Fruit fly (Drosophila melanogaster) Kc167 (cell line): ENCODE data around the gene CG8301.

Source experiments
- Sin3A ChIP-seq: fragments of >200 bp; optimal IDR thresholded peaks from 2 replicates; lab custom pipeline; 2018; ENCODE audit warnings: missing external identifiers
- psq ChIP-seq: fragments of >200 bp; optimal IDR thresholded peaks from 2 replicates; lab custom pipeline; 2017; ENCODE audit warnings: missing external identifiers
- ttk ChIP-seq: sonication (Bioruptor generic); optimal IDR thresholded peaks from 2 replicates; lab custom pipeline; 2017; ENCODE audit warnings: missing external identifiers

DNA sequence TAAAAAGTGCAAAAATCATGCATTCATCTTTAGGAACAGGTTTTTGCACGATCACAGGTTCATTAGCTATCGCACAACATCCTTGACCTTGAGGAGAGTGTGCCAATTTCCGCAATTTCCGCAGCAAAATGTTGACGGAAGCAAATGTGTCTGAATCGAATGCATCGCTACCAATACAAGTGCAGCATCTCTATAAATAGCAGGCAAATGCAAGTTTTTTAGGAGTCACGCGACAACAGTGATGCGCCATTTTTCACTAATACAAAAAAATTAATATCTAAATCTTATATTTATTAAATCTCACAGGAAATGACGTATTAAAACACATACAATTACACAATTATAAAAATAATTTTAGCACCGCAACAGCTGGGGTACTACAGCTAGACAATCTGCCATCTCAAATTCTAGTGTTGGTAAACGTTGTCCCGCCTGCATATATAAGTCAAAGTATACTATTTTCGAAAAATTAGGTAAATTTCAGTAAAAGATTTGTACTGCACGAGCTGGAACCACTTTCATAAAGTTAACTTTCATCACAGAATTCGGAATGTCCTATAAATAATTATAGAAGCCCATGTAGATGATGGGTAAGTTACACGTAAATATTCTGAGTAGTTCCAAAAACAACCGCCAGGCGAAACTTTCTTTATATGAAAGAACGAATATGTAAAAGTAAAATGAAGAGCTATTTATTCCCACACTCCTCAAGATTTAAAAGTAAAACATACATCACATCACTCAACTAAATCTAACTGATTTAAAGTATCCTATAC lies 7.1 kb upstream of the CG8301 start, which contains the start of gene CG9399:
- TF ChIP-seq ttk (no peak), psq (lab: Kevin White, UChicago) (no peak), Sin3A (lab: Kevin White, UChicago) (no peak)
